Worm (Caenorhabditis elegans) whole organism, L3 larva: ENCODE results near the gene algn-8.

Experiments used
- R02D3.7 ChIP-seq: fragments of 150-350 bp; optimal IDR thresholded peaks from 2 replicates; lab custom pipeline; 2014; ENCODE audit warnings: missing biosample characterization, missing genetic modification characterization
- ZK546.5 ChIP-seq: sonication (generic microtip); optimal IDR thresholded peaks from 2 replicates; lab custom pipeline; 2017; ENCODE audit warnings: missing biosample characterization, missing genetic modification characterization
- aly-2 ChIP-seq: fragments of 150-350 bp; optimal IDR thresholded peaks from 2 replicates; lab custom pipeline; 2014; ENCODE audit warnings: missing biosample characterization, missing genetic modification characterization
- ceh-9 ChIP-seq: sonication (generic microtip); optimal IDR thresholded peaks from 2 replicates; lab custom pipeline; 2018; ENCODE audit warnings: missing biosample characterization, missing genetic modification characterization
- daf-12 ChIP-seq: fragments of 150-350 bp; optimal IDR thresholded peaks from 2 replicates; lab custom pipeline; 2014; ENCODE audit warnings: missing biosample characterization, missing genetic modification reagents, missing genetic modification characterization
- egl-5 ChIP-seq: fragments of 150-350 bp; optimal IDR thresholded peaks from 2 replicates; lab custom pipeline; 2017; ENCODE audit warnings: missing biosample characterization, missing genetic modification reagents, missing genetic modification characterization, inconsistent platforms
- elt-1 ChIP-seq: fragments of 150-350 bp; optimal IDR thresholded peaks from 2 replicates; lab custom pipeline; 2014; ENCODE audit warnings: missing biosample characterization, missing genetic modification characterization
- elt-2 ChIP-seq: sonication (generic microtip); optimal IDR thresholded peaks from 2 replicates; lab custom pipeline; 2016; ENCODE audit warnings: missing genetic modification reagents, mild to moderate bottlenecking, missing genetic modification characterization, missing compliant biosample characterization
- elt-3 ChIP-seq, 3 experiments: fragments of 150-350 bp in 1 of 3; sonication (generic microtip) in 2 of 3; optimal IDR thresholded peaks; 2 replicates in 2 of 3; 4 replicates in 1 of 3; lab custom pipeline; 2014 to 2017; ENCODE audit warnings: missing biosample characterization in 3 of 3, missing genetic modification characterization in 3 of 3
- fkh-10 ChIP-seq: sonication (generic microtip); optimal IDR thresholded peaks from 2 replicates; lab custom pipeline; 2017; ENCODE audit warnings: missing biosample characterization, missing genetic modification reagents, missing genetic modification characterization
- fos-1 ChIP-seq: fragments of 150-350 bp; optimal IDR thresholded peaks from 2 replicates; lab custom pipeline; 2014; ENCODE audit warnings: missing biosample characterization, missing genetic modification characterization
- hmg-11 ChIP-seq: sonication (generic microtip); optimal IDR thresholded peaks from 2 replicates; lab custom pipeline; 2016; ENCODE audit warnings: missing genetic modification characterization, missing compliant biosample characterization
- jun-1 ChIP-seq: fragments of 150-350 bp; optimal IDR thresholded peaks from 2 replicates; lab custom pipeline; 2014; ENCODE audit warnings: missing biosample characterization, missing genetic modification reagents, missing genetic modification characterization
- lsy-12 ChIP-seq: sonication (generic microtip); optimal IDR thresholded peaks from 2 replicates; lab custom pipeline; 2016; ENCODE audit warnings: mild to moderate bottlenecking, missing genetic modification characterization, missing compliant biosample characterization
- mdl-1 ChIP-seq: fragments of 150-350 bp; optimal IDR thresholded peaks from 2 replicates; lab custom pipeline; 2014; ENCODE audit warnings: missing biosample characterization, missing genetic modification characterization
- mml-1 ChIP-seq: fragments of 150-350 bp; sonication (generic microtip); optimal IDR thresholded peaks from 3 replicates; lab custom pipeline; 2014; ENCODE audit warnings: missing biosample characterization, missing genetic modification characterization
- nfya-1 ChIP-seq: sonication (generic microtip); optimal IDR thresholded peaks from 2 replicates; lab custom pipeline; 2017; ENCODE audit warnings: missing genetic modification characterization, mild to moderate bottlenecking, missing compliant biosample characterization, antibody characterized with exemption, moderate library complexity; ENCODE audit not compliant: insufficient read depth
- nhr-11 ChIP-seq: fragments of 150-350 bp; optimal IDR thresholded peaks from 2 replicates; lab custom pipeline; 2014; ENCODE audit warnings: missing biosample characterization, missing genetic modification characterization
- nhr-12 ChIP-seq: fragments of 150-350 bp; optimal IDR thresholded peaks from 2 replicates; lab custom pipeline; 2014; ENCODE audit warnings: missing biosample characterization, missing genetic modification characterization
- nhr-237 ChIP-seq: fragments of 150-350 bp; optimal IDR thresholded peaks from 2 replicates; lab custom pipeline; 2014; ENCODE audit warnings: missing biosample characterization, missing genetic modification characterization
- nhr-25 ChIP-seq: sonication (generic microtip); optimal IDR thresholded peaks from 2 replicates; lab custom pipeline; 2017; ENCODE audit warnings: missing biosample characterization, missing genetic modification characterization
- nhr-28 ChIP-seq: fragments of 150-350 bp; optimal IDR thresholded peaks from 2 replicates; lab custom pipeline; 2014; ENCODE audit warnings: missing biosample characterization, missing genetic modification characterization
- nhr-43 ChIP-seq: sonication (generic microtip); optimal IDR thresholded peaks from 2 replicates; lab custom pipeline; 2016; ENCODE audit warnings: mild to moderate bottlenecking, missing genetic modification characterization, missing compliant biosample characterization; ENCODE audit not compliant: poor library complexity, severe bottlenecking
- nhr-76 ChIP-seq: fragments of 150-350 bp; sonication (generic microtip); optimal IDR thresholded peaks from 5 replicates; lab custom pipeline; 2014; ENCODE audit warnings: missing biosample characterization, missing genetic modification characterization
- nhr-77 ChIP-seq: fragments of 150-350 bp; optimal IDR thresholded peaks from 2 replicates; lab custom pipeline; 2014; ENCODE audit warnings: missing biosample characterization, missing genetic modification characterization
- pha-4 ChIP-seq: fragments of 150-350 bp; optimal IDR thresholded peaks from 2 replicates; lab custom pipeline; 2014; ENCODE audit warnings: missing biosample characterization, missing genetic modification reagents, missing genetic modification characterization
- sea-2 ChIP-seq: fragments of 150-350 bp; sonication (generic microtip); optimal IDR thresholded peaks from 4 replicates; lab custom pipeline; 2014; ENCODE audit warnings: missing biosample characterization, missing genetic modification reagents, missing genetic modification characterization
- skn-1 ChIP-seq: fragments of 150-350 bp; optimal IDR thresholded peaks from 2 replicates; lab custom pipeline; 2014; ENCODE audit warnings: missing biosample characterization, missing genetic modification characterization
- snpc-4 ChIP-seq: fragments of 150-350 bp; optimal IDR thresholded peaks from 2 replicates; lab custom pipeline; 2014; ENCODE audit warnings: missing biosample characterization, missing genetic modification characterization
- tbx-2 ChIP-seq: sonication (generic microtip); optimal IDR thresholded peaks from 2 replicates; lab custom pipeline; 2016; ENCODE audit warnings: mild to moderate bottlenecking, missing genetic modification characterization, missing compliant biosample characterization
- unc-39 ChIP-seq: sonication (generic microtip); optimal IDR thresholded peaks from 4 replicates; lab custom pipeline; 2017; ENCODE audit warnings: missing biosample characterization, missing genetic modification characterization
- zag-1 ChIP-seq: fragments of 150-350 bp; optimal IDR thresholded peaks from 2 replicates; lab custom pipeline; 2014; ENCODE audit warnings: missing biosample characterization, missing genetic modification characterization
- ztf-11 ChIP-seq: fragments of 150-350 bp; optimal IDR thresholded peaks from 2 replicates; lab custom pipeline; 2014; ENCODE audit warnings: missing biosample characterization, missing genetic modification characterization
- ztf-4 ChIP-seq: fragments of 150-350 bp; optimal IDR thresholded peaks from 2 replicates; lab custom pipeline; 2014; ENCODE audit warnings: missing biosample characterization, missing genetic modification characterization

The algn-8 gene

ce11 chrII:9917904-9918303 lies 31.7 kb upstream of the algn-8 start, which contains the start of gene C05C10.8:
Gene C05C10.8 (minus strand): TSS chrII:9918004.
- TF ChIP-seq daf-12 (tag; lab: Kevin White, UChicago) (no peak), ceh-9 (tag; lab: Kevin White, UChicago) (no peak), ztf-11 (tag; lab: Kevin White, UChicago) (no peak), zag-1 (tag; lab: Kevin White, UChicago) (no peak), elt-1 (tag; lab: Kevin White, UChicago) (no peak), R02D3.7 (tag; lab: Kevin White, UChicago) (no peak), aly-2 (tag; lab: Kevin White, UChicago) (no peak), elt-2 (tag; lab: Kevin White, UChicago) (no peak), fkh-10 (no peak)

ce11 chrII:9916177-9916576 lies 29.9 kb upstream of the algn-8 start, which contains the start of gene F26C11.4:
Gene F26C11.4 (minus strand): TSS chrII:9916277.
- TF ChIP-seq pha-4 (tag; lab: Kevin White, UChicago), result no peak
- TF ChIP-seq ztf-4 (tag; lab: Kevin White, UChicago), result no peak
- TF ChIP-seq nfya-1 (tag; lab: Kevin White, UChicago), result no peak
- no peak for TF ChIP-seq egl-5 (tag; lab: Kevin White, UChicago)
- no peak for TF ChIP-seq nhr-237 (tag; lab: Kevin White, UChicago)
- TF ChIP-seq snpc-4, result no peak
- TF ChIP-seq nhr-43, result no peak

DNA sequence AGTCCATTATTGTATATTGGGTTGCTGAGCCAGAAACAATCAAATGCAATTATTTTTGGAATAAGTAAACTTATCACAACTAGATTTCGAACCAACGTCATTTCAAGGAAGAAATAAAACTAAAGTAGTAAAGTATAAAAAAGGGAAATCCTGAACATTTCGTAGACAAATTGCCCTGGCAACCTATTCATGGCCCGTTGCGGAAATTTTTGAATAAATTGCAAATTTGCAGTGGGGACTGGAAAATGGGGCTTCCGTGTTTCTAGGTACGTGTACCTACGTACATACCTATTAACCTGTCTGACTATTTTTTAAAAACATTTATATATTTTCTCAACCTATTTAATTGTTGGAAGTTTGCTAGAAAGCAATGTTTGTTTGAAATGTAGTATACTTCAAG lies 28.8 kb upstream of the algn-8 start, which contains the start of gene F26C11.3:
Gene F26C11.3, minus strand, starts transcription at position 101 of the 400 bp plus-strand sequence.
- no peak for TF ChIP-seq mml-1 (tag; lab: Kevin White, UChicago)
- no peak for TF ChIP-seq nhr-76
- no peak for TF ChIP-seq nhr-77
- no peak for TF ChIP-seq nhr-11 (tag; lab: Kevin White, UChicago)
- TF ChIP-seq zag-1 (tag; lab: Kevin White, UChicago), result no peak
- no peak for TF ChIP-seq ZK546.5 (tag; lab: Kevin White, UChicago)
- no peak for TF ChIP-seq jun-1 (tag; lab: Kevin White, UChicago)

- no peak for TF ChIP-seq elt-1 (tag; lab: Kevin White, UChicago)
- no peak for TF ChIP-seq nhr-12
- no peak for TF ChIP-seq tbx-2 (tag; lab: Kevin White, UChicago)
- no peak for TF ChIP-seq nfya-1 (tag; lab: Kevin White, UChicago)
- no peak for TF ChIP-seq sea-2 (GFP tag; lab: Kevin White, UChicago)
- TF ChIP-seq ceh-9 (tag; lab: Kevin White, UChicago), result no peak
- TF ChIP-seq aly-2 (tag; lab: Kevin White, UChicago), result no peak
- TF ChIP-seq lsy-12 (tag; lab: Kevin White, UChicago), result no peak
- no peak for TF ChIP-seq fos-1 (tag; lab: Kevin White, UChicago)
- no peak for TF ChIP-seq skn-1
- TF ChIP-seq R02D3.7 (tag; lab: Kevin White, UChicago), result no peak
- no peak for TF ChIP-seq mdl-1
- no peak for TF ChIP-seq ZK546.5 (tag; lab: Kevin White, UChicago)
- no peak for TF ChIP-seq pha-4 (tag; lab: Kevin White, UChicago)
- TF ChIP-seq fkh-10, result no peak
- no peak for TF ChIP-seq snpc-4
- TF ChIP-seq hmg-11 (tag; lab: Kevin White, UChicago), result no peak
- TF ChIP-seq nhr-28 (tag; lab: Kevin White, UChicago), result no peak
- no peak for TF ChIP-seq nhr-25 (tag; lab: Kevin White, UChicago)
Observed at ce11 chrII:9904459-9904858, 18.2 kb upstream of the algn-8 start.

ce11 chrII:9900276-9900675 lies 14.0 kb upstream of the algn-8 start, which contains the start of gene unc-4:
Gene unc-4 (minus strand): TSS chrII:9900376.
- TF ChIP-seq elt-3 (tag; optimal IDR thresholded peaks at IDR 0.05; lab: Kevin White, UChicago) (no peak), unc-39 (tag; lab: Kevin White, UChicago) (no peak), elt-1 (tag; lab: Kevin White, UChicago) (peak; percentile 4)
